Fruit fly (Drosophila melanogaster) whole organism, embryonic: ENCODE data around the gene ea.
A peak's percentile ranks its signal among the peaks of the same experiment; 100 is the strongest.

Source experiments
- Atf3 ChIP-seq: fragments of 200-800 bp; sonication (Bioruptor generic); optimal IDR thresholded peaks from 3 replicates; lab custom pipeline; 2016; ENCODE audit warnings: missing biosample characterization, missing genetic modification characterization
- Bgb ChIP-seq: fragments of 200-800 bp; sonication (Bioruptor generic); IDR thresholded peaks from 2 replicates; pipeline ENCODE4 v1.3.6; 2022; ENCODE audit warnings: missing biosample characterization, missing genetic modification characterization; ENCODE audit not compliant: partially characterized antibody
- CG13624 ChIP-seq: fragments of 200-800 bp; sonication (Bioruptor generic); optimal IDR thresholded peaks from 2 replicates; lab custom pipeline; 2016; ENCODE audit warnings: missing biosample characterization, missing genetic modification characterization
- CG13894 ChIP-seq: fragments of 200-800 bp; sonication (Bioruptor generic); optimal IDR thresholded peaks from 3 replicates; lab custom pipeline; 2018; ENCODE audit warnings: missing biosample characterization, mild to moderate bottlenecking, missing genetic modification characterization, moderate library complexity
- CG14441 ChIP-seq: fragments of 200-800 bp; sonication (Bioruptor generic); IDR thresholded peaks from 2 replicates; pipeline ENCODE4 v1.3.6; 2022; ENCODE audit warnings: missing biosample characterization, missing genetic modification characterization
- CG14860 ChIP-seq: fragments of 200-800 bp; sonication (Bioruptor generic); IDR thresholded peaks from 3 replicates; pipeline ENCODE4 v1.3.6; 2022; ENCODE audit warnings: missing biosample characterization, missing genetic modification characterization; ENCODE audit not compliant: partially characterized antibody
- CG1603 ChIP-seq: fragments of 200-800 bp; sonication (Bioruptor generic); optimal IDR thresholded peaks from 2 replicates; lab custom pipeline; 2019; ENCODE audit warnings: missing biosample characterization, mild to moderate bottlenecking, missing genetic modification characterization, moderate library complexity
- CG16813 ChIP-seq: fragments of 200-800 bp; sonication (Bioruptor generic); IDR thresholded peaks from 3 replicates; pipeline ENCODE4 v1.3.6; 2022; ENCODE audit warnings: missing biosample characterization, missing genetic modification characterization; ENCODE audit not compliant: partially characterized antibody
- CG2116 ChIP-seq: fragments of 200-800 bp; sonication (Bioruptor generic); optimal IDR thresholded peaks from 3 replicates; lab custom pipeline; 2018; ENCODE audit warnings: missing biosample characterization, mild to moderate bottlenecking, missing genetic modification characterization
- CG2120 ChIP-seq: fragments of 200-800 bp; sonication (Bioruptor generic); optimal IDR thresholded peaks from 3 replicates; lab custom pipeline; 2016; ENCODE audit warnings: missing biosample characterization, missing genetic modification characterization
- CG2129 ChIP-seq: fragments of 200-800 bp; sonication (Bioruptor generic); IDR thresholded peaks from 2 replicates; pipeline ENCODE4 v1.3.6; 2022; ENCODE audit warnings: missing biosample characterization, missing genetic modification characterization; ENCODE audit not compliant: partially characterized antibody
- CG4360 ChIP-seq: fragments of 200-800 bp; sonication (Bioruptor generic); IDR thresholded peaks from 2 replicates; pipeline ENCODE4 v1.3.6; 2022; ENCODE audit warnings: missing biosample characterization, missing genetic modification characterization
- CG4854 ChIP-seq: fragments of 200-800 bp; sonication (Bioruptor generic); optimal IDR thresholded peaks from 2 replicates; lab custom pipeline; 2016; ENCODE audit warnings: missing biosample characterization, missing genetic modification characterization, inconsistent platforms
- CG6854 ChIP-seq: fragments of 200-800 bp; sonication (Bioruptor generic); optimal IDR thresholded peaks from 3 replicates; lab custom pipeline; 2017; ENCODE audit warnings: missing biosample characterization, mild to moderate bottlenecking, missing genetic modification characterization
- CG7839 ChIP-seq: fragments of 200-800 bp; sonication (Bioruptor generic); optimal IDR thresholded peaks from 3 replicates; lab custom pipeline; 2018; ENCODE audit warnings: missing biosample characterization, mild to moderate bottlenecking, missing genetic modification characterization, moderate library complexity
- CG7928 ChIP-seq: fragments of 200-800 bp; sonication (Bioruptor generic); optimal IDR thresholded peaks from 2 replicates; lab custom pipeline; 2017; ENCODE audit warnings: missing biosample characterization, mild to moderate bottlenecking, missing genetic modification characterization
- Chrac-16 ChIP-seq: fragments of 200-800 bp; sonication (Bioruptor generic); optimal IDR thresholded peaks from 3 replicates; lab custom pipeline; 2016; ENCODE audit warnings: missing biosample characterization, missing genetic modification characterization
- CrebB ChIP-seq: fragments of 200-800 bp; sonication (Bioruptor generic); optimal IDR thresholded peaks from 3 replicates; lab custom pipeline; 2018; ENCODE audit warnings: missing biosample characterization, mild to moderate bottlenecking, missing genetic modification characterization
- D19B ChIP-seq: fragments of 200-800 bp; sonication (Bioruptor generic); optimal IDR thresholded peaks from 2 replicates; lab custom pipeline; 2017; ENCODE audit warnings: missing biosample characterization, mild to moderate bottlenecking, missing genetic modification characterization
- Doc3 ChIP-seq: fragments of 200-800 bp; sonication (Bioruptor generic); IDR thresholded peaks from 3 replicates; pipeline ENCODE4 v1.3.6; 2022; ENCODE audit warnings: missing biosample characterization, missing genetic modification characterization; ENCODE audit not compliant: partially characterized antibody
- HLH4C ChIP-seq: fragments of 200-800 bp; sonication (Bioruptor generic); IDR thresholded peaks from 3 replicates; pipeline ENCODE4 v1.3.6; 2022; ENCODE audit warnings: missing biosample characterization, missing genetic modification characterization; ENCODE audit not compliant: partially characterized antibody
- HmgZ ChIP-seq: fragments of 200-800 bp; sonication (Bioruptor generic); optimal IDR thresholded peaks from 2 replicates; lab custom pipeline; 2018; ENCODE audit warnings: missing biosample characterization, mild to moderate bottlenecking, missing genetic modification characterization
- Hr3 ChIP-seq: fragments of 200-800 bp; sonication (Bioruptor generic); optimal IDR thresholded peaks from 3 replicates; lab custom pipeline; 2016; ENCODE audit warnings: missing biosample characterization, missing genetic modification characterization
- Hr39 ChIP-seq: fragments of >200 bp; optimal IDR thresholded peaks from 2 replicates; lab custom pipeline; 2017
- Med ChIP-seq: fragments of 200-800 bp; sonication (Bioruptor generic); peaks from one replicate; lab custom pipeline; 2016; ENCODE audit warnings: missing biosample characterization, missing genetic modification characterization, mild to moderate bottlenecking, inconsistent platforms, moderate library complexity
- Neu2 ChIP-seq: fragments of 200-800 bp; sonication (Bioruptor generic); optimal IDR thresholded peaks from 3 replicates; lab custom pipeline; 2016; ENCODE audit warnings: missing biosample characterization, missing genetic modification characterization, borderline replicate concordance
- Rx ChIP-seq: fragments of 200-800 bp; sonication (Bioruptor generic); IDR thresholded peaks from 2 replicates; pipeline ENCODE4 v1.3.6; 2022; ENCODE audit warnings: missing biosample characterization, missing genetic modification characterization
- Xrp1 ChIP-seq: fragments of 200-800 bp; sonication (Bioruptor generic); IDR thresholded peaks from 2 replicates; pipeline ENCODE4 v1.3.6; 2022; ENCODE audit warnings: missing biosample characterization, missing genetic modification characterization
- amos ChIP-seq: fragments of 200-800 bp; sonication (Bioruptor generic); IDR thresholded peaks from 2 replicates; pipeline ENCODE4 v1.3.6; 2022; ENCODE audit warnings: missing biosample characterization, missing genetic modification characterization; ENCODE audit not compliant: partially characterized antibody
- ato ChIP-seq: fragments of 200-800 bp; sonication (Bioruptor generic); IDR thresholded peaks from 2 replicates; pipeline ENCODE4 v1.3.6; 2022; ENCODE audit warnings: missing biosample characterization, missing genetic modification characterization; ENCODE audit not compliant: partially characterized antibody
- caup ChIP-seq: fragments of 200-800 bp; sonication (Bioruptor generic); optimal IDR thresholded peaks from 3 replicates; lab custom pipeline; 2017; ENCODE audit warnings: missing biosample characterization, mild to moderate bottlenecking, missing genetic modification characterization, moderate library complexity; ENCODE audit not compliant: severe bottlenecking
- danr ChIP-seq: fragments of 200-800 bp; sonication (Bioruptor generic); IDR thresholded peaks from 2 replicates; pipeline ENCODE4 v1.3.6; 2022; ENCODE audit warnings: missing biosample characterization, missing genetic modification characterization
- gcm2 ChIP-seq: fragments of 200-800 bp; sonication (Bioruptor generic); optimal IDR thresholded peaks from 2 replicates; lab custom pipeline; 2016; ENCODE audit warnings: missing biosample characterization, missing genetic modification characterization
- hbn ChIP-seq: fragments of 200-800 bp; sonication (Bioruptor generic); IDR thresholded peaks from 2 replicates; pipeline ENCODE4 v1.3.6; 2022; ENCODE audit warnings: missing biosample characterization, missing genetic modification characterization; ENCODE audit not compliant: partially characterized antibody
- hkb ChIP-seq, 2 experiments: fragments of 200-800 bp in 1 of 2; fragments of >200 bp in 1 of 2; sonication (Bioruptor generic) in 1 of 2; IDR thresholded peaks in 1 of 2; optimal IDR thresholded peaks in 1 of 2; 2 replicates each; pipeline versions ENCODE4 v1.3.6 to Lab custom; 2017 to 2022; ENCODE audit warnings: missing biosample characterization in 1 of 2, missing genetic modification characterization in 1 of 2
- jing ChIP-seq: fragments of 200-800 bp; sonication (Bioruptor generic); optimal IDR thresholded peaks from 2 replicates; lab custom pipeline; 2018; ENCODE audit warnings: missing biosample characterization, mild to moderate bottlenecking, missing genetic modification characterization
- klu ChIP-seq: fragments of 200-800 bp; sonication (Bioruptor generic); IDR thresholded peaks from 2 replicates; pipeline ENCODE4 v1.3.6; 2022; ENCODE audit warnings: missing biosample characterization, missing genetic modification characterization
- knrl ChIP-seq: fragments of 200-800 bp; sonication (Bioruptor generic); IDR thresholded peaks from 3 replicates; pipeline ENCODE4 v1.3.6; 2022; ENCODE audit warnings: missing biosample characterization, missing genetic modification characterization; ENCODE audit not compliant: partially characterized antibody
- lilli ChIP-seq: fragments of 200-800 bp; sonication (Bioruptor generic); optimal IDR thresholded peaks from 3 replicates; lab custom pipeline; 2016; ENCODE audit warnings: missing biosample characterization, missing genetic modification characterization
- nmo ChIP-seq: fragments of 200-800 bp; sonication (Bioruptor generic); optimal IDR thresholded peaks from 2 replicates; lab custom pipeline; 2018; ENCODE audit warnings: missing biosample characterization, mild to moderate bottlenecking, missing genetic modification characterization, moderate library complexity
- pnt ChIP-seq: fragments of 200-800 bp; sonication (Bioruptor generic); optimal IDR thresholded peaks from 3 replicates; lab custom pipeline; 2016; ENCODE audit warnings: missing biosample characterization, missing genetic modification characterization
- sc ChIP-seq, 3 experiments: fragments of >200 bp in 2 of 3; fragments of 200-800 bp in 1 of 3; sonication (Bioruptor generic) in 1 of 3; optimal IDR thresholded peaks; 2 replicates in 2 of 3; 3 replicates in 1 of 3; lab custom pipeline; 2017; ENCODE audit warnings: mild to moderate bottlenecking in 1 of 3, missing biosample characterization in 1 of 3, missing genetic modification characterization in 1 of 3, missing genetic modification reagents in 1 of 3
- sim ChIP-seq: fragments of 200-800 bp; sonication (Bioruptor generic); IDR thresholded peaks from 2 replicates; pipeline ENCODE4 v1.3.6; 2022; ENCODE audit warnings: missing biosample characterization, missing genetic modification characterization
- sna ChIP-seq: fragments of 200-800 bp; sonication (Bioruptor generic); IDR thresholded peaks from 2 replicates; pipeline ENCODE4 v1.3.6; 2022; ENCODE audit warnings: missing biosample characterization, missing genetic modification characterization; ENCODE audit not compliant: partially characterized antibody
- so ChIP-seq: fragments of 200-800 bp; sonication (Bioruptor generic); IDR thresholded peaks from 3 replicates; pipeline ENCODE4 v1.3.6; 2022; ENCODE audit warnings: missing biosample characterization, missing genetic modification characterization
- sug ChIP-seq: fragments of 200-800 bp; optimal IDR thresholded peaks from 2 replicates; lab custom pipeline; 2019; ENCODE audit warnings: missing biosample characterization, mild to moderate bottlenecking, missing genetic modification characterization, moderate library complexity
- tin ChIP-seq: fragments of 200-800 bp; sonication (Bioruptor generic); optimal IDR thresholded peaks from 3 replicates; lab custom pipeline; 2016; ENCODE audit warnings: missing biosample characterization, missing genetic modification characterization
- wdn ChIP-seq: fragments of 200-800 bp; sonication (Bioruptor generic); IDR thresholded peaks from 2 replicates; pipeline ENCODE4 v1.3.6; 2022; ENCODE audit warnings: missing biosample characterization, missing genetic modification characterization

The ea gene

dm6 chr3R:15363608-15364007 lies 35.1 kb downstream of the ea start, which contains the start of gene CG6171:
Gene CG6171, minus strand, starts transcription at chr3R:15363857.
- peak; percentile 28 for TF ChIP-seq lilli (GFP tag; lab: Kevin White, UChicago)
- TF ChIP-seq CG2116 (GFP tag; lab: Kevin White, UChicago) = peak; percentile 70
- TF ChIP-seq CG4360 = no peak
- TF ChIP-seq Neu2 (GFP tag; lab: Kevin White, UChicago) = peak; percentile 18
- TF ChIP-seq Med (GFP tag; lab: Kevin White, UChicago) = peak; percentile 82
- TF ChIP-seq HmgZ (tag; lab: Kevin White, UChicago) = peak; percentile 17
- TF ChIP-seq CG4854 (GFP tag; lab: Kevin White, UChicago) = no peak
- TF ChIP-seq CG7839 (tag; lab: Kevin White, UChicago) = no peak
- no peak for TF ChIP-seq CG6854
- peak; percentile 34; the same call in 1 of the 2 replicates for TF ChIP-seq CG2129 (GFP tag; lab: Robert Waterston, UW)
- peak; percentile 44 for TF ChIP-seq CG2120 (GFP tag; lab: Kevin White, UChicago)
- TF ChIP-seq sc (optimal IDR thresholded peaks at IDR 0.05; lab: Kevin White, UChicago) = no peak
- no peak for TF ChIP-seq sc (GFP tag; optimal IDR thresholded peaks at IDR 0.05; lab: Kevin White, UChicago)
- TF ChIP-seq sna (GFP tag; lab: Robert Waterston, UW) = peak; percentile 23; the same call in 1 of the 2 replicates
- TF ChIP-seq tin = no peak
- no peak for TF ChIP-seq sim (GFP tag; lab: Robert Waterston, UW)
- no peak for TF ChIP-seq Rx (GFP tag; lab: Robert Waterston, UW)
- TF ChIP-seq caup (GFP tag; lab: Kevin White, UChicago) = no peak
- TF ChIP-seq HLH4C (GFP tag; lab: Robert Waterston, UW) = peak; percentile 47; the same call in 2 of the 3 replicates
- 0 out of 3 replicates have a peak, but pooled peaks have one; percentile 29 for TF ChIP-seq CG16813
- no peak for TF ChIP-seq gcm2 (GFP tag; lab: Kevin White, UChicago)
- peak; percentile 54; the same call in 1 of the 2 replicates for TF ChIP-seq amos (GFP tag; lab: Robert Waterston, UW)
- no peak for TF ChIP-seq klu (GFP tag; lab: Robert Waterston, UW)
- TF ChIP-seq Doc3 (GFP tag; lab: Robert Waterston, UW) = 0 out of 3 replicates have a peak, but pooled peaks have one; percentile 17
- peak; percentile 44; the same call in 1 of the 2 replicates for TF ChIP-seq hbn (GFP tag; lab: Robert Waterston, UW)
- TF ChIP-seq jing (GFP tag; lab: Kevin White, UChicago) = no peak
- TF ChIP-seq CG13624 (GFP tag; lab: Kevin White, UChicago) = peak; percentile 16
- no peak for TF ChIP-seq D19B
- TF ChIP-seq CG14441 (GFP tag; lab: Robert Waterston, UW) = no peak
- peak; percentile 47 for TF ChIP-seq CG1603 (tag; lab: Kevin White, UChicago)
- TF ChIP-seq knrl (GFP tag; lab: Robert Waterston, UW) = peak; percentile 50
- TF ChIP-seq CG13894 (tag; lab: Kevin White, UChicago) = no peak
- TF ChIP-seq CG14860 = peak; percentile 48; the same call in 1 of the 3 replicates
- TF ChIP-seq wdn = no peak
- TF ChIP-seq CG7928 (GFP tag; lab: Kevin White, UChicago) = no peak
- TF ChIP-seq danr (GFP tag; lab: Robert Waterston, UW) = no peak
- TF ChIP-seq Xrp1 (GFP tag; lab: Robert Waterston, UW) = 0 out of 2 replicates have a peak, but pooled peaks have one; percentile 14
- no peak for TF ChIP-seq CrebB
- no peak for TF ChIP-seq so (GFP tag; lab: Robert Waterston, UW)
- TF ChIP-seq Atf3 = no peak
- no peak for TF ChIP-seq hkb (optimal IDR thresholded peaks at IDR 0.05; lab: Kevin White, UChicago)
- no peak for TF ChIP-seq hkb (GFP tag; IDR thresholded peaks at IDR 0.05; lab: Robert Waterston, UW)
- TF ChIP-seq nmo (GFP tag; lab: Kevin White, UChicago) = no peak
- peak; percentile 30; the same call in 1 of the 2 replicates for TF ChIP-seq Bgb (GFP tag; lab: Robert Waterston, UW)
- no peak for TF ChIP-seq pnt (GFP tag; lab: Kevin White, UChicago)
- TF ChIP-seq Hr39 = no peak
- no peak for TF ChIP-seq Chrac-16 (GFP tag; lab: Kevin White, UChicago)
- TF ChIP-seq sug = no peak
- no peak for TF ChIP-seq Hr3 (GFP tag; lab: Kevin White, UChicago)
- TF ChIP-seq ato (GFP tag; lab: Robert Waterston, UW) = no peak
